Worm (Caenorhabditis elegans) whole organism, young adult: ENCODE data around the gene K02E11.7.

ENCODE experiments used
- B0035.1 ChIP-seq: sonication (generic microtip); optimal IDR thresholded peaks from 2 replicates; lab custom pipeline; 2016; ENCODE audit warnings: missing genetic modification characterization, mild to moderate bottlenecking, missing compliant biosample characterization, missing genotype, missing genetic modification reagents
- C06A6.2 ChIP-seq: fragments of 200-800 bp; sonication (Bioruptor generic); conservative IDR thresholded peaks from 2 replicates; pipeline ENCODE4 v1.3.6; 2022; ENCODE audit warnings: missing genetic modification characterization, missing compliant biosample characterization
- C17E4.6 ChIP-seq: fragments of 200-800 bp; sonication (Bioruptor generic); IDR thresholded peaks from 2 replicates; pipeline ENCODE4 v1.3.6; 2022; ENCODE audit warnings: missing genetic modification reagents, missing genetic modification characterization, missing compliant biosample characterization
- F39B2.1 ChIP-seq: fragments of 200-800 bp; sonication (Bioruptor generic); IDR thresholded peaks from 2 replicates; pipeline ENCODE4 v1.3.6; 2022; ENCODE audit warnings: missing genetic modification reagents, missing genetic modification characterization, missing compliant biosample characterization
- F52B5.7 ChIP-seq: sonication (generic microtip); optimal IDR thresholded peaks from 2 replicates; lab custom pipeline; 2016; ENCODE audit warnings: mild to moderate bottlenecking, missing genetic modification characterization, missing compliant biosample characterization
- F57C9.4 ChIP-seq: sonication (generic microtip); optimal IDR thresholded peaks from 2 replicates; lab custom pipeline; 2017; ENCODE audit warnings: mild to moderate bottlenecking, missing genetic modification characterization, missing compliant biosample characterization
- Y53F4B.3 ChIP-seq: fragments of 200-800 bp; sonication (Bioruptor generic); IDR thresholded peaks from 2 replicates; pipeline ENCODE4 v1.3.6; 2022; ENCODE audit warnings: missing genetic modification reagents, missing genetic modification characterization, missing compliant biosample characterization
- Y79H2A.3 ChIP-seq: fragments of 200-800 bp; sonication (Bioruptor generic); conservative IDR thresholded peaks from 2 replicates; pipeline ENCODE4 v1.3.6; 2022; ENCODE audit warnings: missing genetic modification reagents, missing genetic modification characterization, missing compliant biosample characterization
- akir-1 ChIP-seq: fragments of 200-800 bp; sonication (Bioruptor generic); optimal IDR thresholded peaks from 2 replicates; lab custom pipeline; 2018; ENCODE audit warnings: mild to moderate bottlenecking, missing genetic modification characterization, moderate library complexity, missing compliant biosample characterization
- ama-1 ChIP-seq, 3 experiments: fragments of 150-350 bp in 1 of 3; sonication (generic microtip) in 2 of 3; optimal IDR thresholded peaks; 2 replicates each; lab custom pipeline; 2014 to 2018; ENCODE audit warnings: missing biosample characterization in 2 of 3, missing genetic modification characterization in 2 of 3, missing genetic modification reagents in 2 of 3
- aptf-2 ChIP-seq: fragments of 200-800 bp; sonication (Bioruptor generic); conservative IDR thresholded peaks from 2 replicates; pipeline ENCODE4 v1.3.6; 2022; ENCODE audit warnings: missing genetic modification reagents, missing genetic modification characterization, missing compliant biosample characterization
- atf-7 ChIP-seq: sonication (generic microtip); optimal IDR thresholded peaks from 2 replicates; lab custom pipeline; 2017; ENCODE audit warnings: mild to moderate bottlenecking, missing genetic modification characterization, missing compliant biosample characterization
- athp-1 ChIP-seq: sonication (generic microtip); optimal IDR thresholded peaks from 2 replicates; lab custom pipeline; 2017; ENCODE audit warnings: mild to moderate bottlenecking, missing genetic modification characterization, missing compliant biosample characterization
- attf-5 ChIP-seq: fragments of 200-800 bp; sonication (Bioruptor generic); optimal IDR thresholded peaks from 2 replicates; lab custom pipeline; 2018; ENCODE audit warnings: mild to moderate bottlenecking, missing genetic modification characterization, missing compliant biosample characterization
- cebp-2 ChIP-seq: fragments of 200-800 bp; sonication (Bioruptor generic); IDR thresholded peaks from 2 replicates; pipeline ENCODE4 v1.3.6; 2022; ENCODE audit warnings: missing genetic modification characterization, missing compliant biosample characterization
- chd-7 ChIP-seq: sonication (generic microtip); optimal IDR thresholded peaks from 2 replicates; lab custom pipeline; 2016; ENCODE audit warnings: mild to moderate bottlenecking, missing genetic modification characterization, moderate library complexity, missing compliant biosample characterization
- dpl-1 ChIP-seq: fragments of 150-350 bp; optimal IDR thresholded peaks from 2 replicates; lab custom pipeline; 2014; ENCODE audit warnings: missing biosample characterization, missing genetic modification reagents, missing genetic modification characterization
- egl-18 ChIP-seq: fragments of 200-800 bp; sonication (Bioruptor generic); IDR thresholded peaks from 2 replicates; pipeline ENCODE4 v1.3.6; 2022; ENCODE audit warnings: missing genetic modification reagents, missing genetic modification characterization, missing compliant biosample characterization
- him-1 ChIP-seq: sonication (generic microtip); optimal IDR thresholded peaks from 2 replicates; lab custom pipeline; 2016; ENCODE audit warnings: missing genotype, missing genetic modification reagents, missing genetic modification characterization, missing compliant biosample characterization
- hmg-20 ChIP-seq: fragments of 200-800 bp; sonication (Bioruptor generic); IDR thresholded peaks from 2 replicates; pipeline ENCODE4 v1.3.6; 2022; ENCODE audit warnings: missing genetic modification reagents, missing genetic modification characterization, missing compliant biosample characterization
- hsf-1 ChIP-seq: fragments of 200-800 bp; sonication (Bioruptor generic); IDR thresholded peaks from 2 replicates; pipeline ENCODE4 v1.3.6; 2022; ENCODE audit warnings: missing genetic modification reagents, missing genetic modification characterization, missing compliant biosample characterization
- mes-4 ChIP-seq: sonication (generic microtip); optimal IDR thresholded peaks from 2 replicates; lab custom pipeline; 2016; ENCODE audit warnings: missing genotype, missing genetic modification characterization, missing compliant biosample characterization
- nhr-120 ChIP-seq: fragments of 200-800 bp; sonication (Bioruptor generic); IDR thresholded peaks from 2 replicates; pipeline ENCODE4 v1.3.6; 2022; ENCODE audit warnings: missing genetic modification characterization, missing compliant biosample characterization
- nhr-27 ChIP-seq: fragments of 200-800 bp; sonication (Bioruptor generic); optimal IDR thresholded peaks from 2 replicates; lab custom pipeline; 2018; ENCODE audit warnings: mild to moderate bottlenecking, missing genetic modification characterization, moderate library complexity, missing compliant biosample characterization
- nhr-80 ChIP-seq: sonication (generic microtip); optimal IDR thresholded peaks from 2 replicates; lab custom pipeline; 2016; ENCODE audit warnings: missing genetic modification characterization, missing compliant biosample characterization
- rpc-1 ChIP-seq, 2 experiments: fragments of 150-350 bp in 1 of 2; sonication (generic microtip) in 1 of 2; optimal IDR thresholded peaks; 2 replicates each; lab custom pipeline; 2014 to 2018; ENCODE audit warnings: missing biosample characterization in 1 of 2, missing genetic modification characterization in 1 of 2, missing genetic modification reagents in 1 of 2, missing genotype in 1 of 2
- snpc-4 ChIP-seq, 5 experiments: fragments of 150-350 bp in 1 of 5; sonication (generic microtip) in 4 of 5; optimal IDR thresholded peaks; 2 replicates each; lab custom pipeline; 2014 to 2018; ENCODE audit warnings: missing genetic modification characterization in 5 of 5, missing biosample characterization in 3 of 5, antibody characterized with exemption in 2 of 5, mild to moderate bottlenecking in 2 of 5, missing compliant biosample characterization in 2 of 5, missing genotype in 2 of 5, moderate library complexity in 2 of 5, missing genetic modification reagents in 1 of 5
- sptf-2 ChIP-seq: fragments of 200-800 bp; sonication (Bioruptor generic); optimal IDR thresholded peaks from 2 replicates; lab custom pipeline; 2018; ENCODE audit warnings: mild to moderate bottlenecking, missing genetic modification characterization, missing compliant biosample characterization
- tbp1 ChIP-seq: fragments of 200-800 bp; sonication (Bioruptor generic); optimal IDR thresholded peaks from 2 replicates; lab custom pipeline; 2018; ENCODE audit warnings: mild to moderate bottlenecking, missing genetic modification characterization, missing compliant biosample characterization
- unc-130 ChIP-seq: sonication (generic microtip); optimal IDR thresholded peaks from 2 replicates; lab custom pipeline; 2016; ENCODE audit warnings: missing genetic modification reagents, missing genetic modification characterization, missing compliant biosample characterization
- zfh-2 ChIP-seq: fragments of 200-800 bp; sonication (Bioruptor generic); conservative IDR thresholded peaks from 2 replicates; pipeline ENCODE4 v1.3.6; 2022; ENCODE audit warnings: missing genetic modification reagents, missing genetic modification characterization, missing compliant biosample characterization
- ztf-25 ChIP-seq: fragments of 200-800 bp; sonication (Bioruptor generic); IDR thresholded peaks from 2 replicates; pipeline ENCODE4 v1.3.6; 2022; ENCODE audit warnings: missing genetic modification reagents, missing genetic modification characterization, missing compliant biosample characterization

The K02E11.7 gene

DNA sequence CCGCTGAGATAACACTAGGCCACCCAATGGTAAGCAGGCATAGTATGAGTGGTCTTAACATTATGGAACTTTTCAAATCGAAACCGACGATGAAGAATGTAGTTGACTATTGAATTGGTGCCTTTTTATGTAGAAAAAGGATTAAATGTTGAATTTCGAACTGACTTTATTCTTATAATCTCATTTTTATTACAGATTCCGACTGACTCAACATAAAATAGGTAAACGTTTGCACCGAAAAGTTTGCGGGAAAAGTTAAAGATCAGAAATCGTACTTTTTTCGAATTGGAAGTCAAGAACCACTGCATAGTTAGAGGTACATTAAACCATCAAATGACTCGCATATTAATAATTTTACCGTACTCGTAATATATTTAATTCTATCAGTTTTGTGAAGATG lies at the start of gene K02E11.7:
TSS of gene K02E11.7 (minus strand) at position 101 of the 400 bp plus-strand sequence.
- TF ChIP-seq hmg-20 (GFP tag; lab: Robert Waterston, UW), result no peak
- no peak for TF ChIP-seq chd-7
- TF ChIP-seq snpc-4 (GFP tag; optimal IDR thresholded peaks at IDR 0.05; lab: Kevin White, UChicago), result no peak
- TF ChIP-seq snpc-4 (tag; optimal IDR thresholded peaks at IDR 0.05; lab: Kevin White, UChicago), result no peak
- no peak for TF ChIP-seq nhr-27
- no peak for TF ChIP-seq mes-4 (tag; lab: Kevin White, UChicago)
- TF ChIP-seq C06A6.2 (GFP tag; lab: Robert Waterston, UW), result no peak
- TF ChIP-seq dpl-1 (GFP tag; lab: Kevin White, UChicago), result no peak
- TF ChIP-seq him-1 (tag; lab: Kevin White, UChicago), result no peak
- TF ChIP-seq ztf-25 (GFP tag; lab: Robert Waterston, UW), result no peak
- TF ChIP-seq akir-1 (GFP tag; lab: Kevin White, UChicago), result no peak
- no peak for TF ChIP-seq B0035.1 (tag; lab: Kevin White, UChicago)
- TF ChIP-seq Y79H2A.3 (GFP tag; lab: Robert Waterston, UW), result no peak
- TF ChIP-seq egl-18 (GFP tag; lab: Robert Waterston, UW), result no peak
- TF ChIP-seq tbp1 (GFP tag; lab: Kevin White, UChicago), result no peak

ce11 chrV:14301076-14301475 lies 47.0 kb upstream of the K02E11.7 start, which contains the start of gene F14D7.6:
Gene F14D7.6 (plus strand): TSS chrV:14301413.
- TF ChIP-seq nhr-80 (tag; lab: Kevin White, UChicago) (peak; percentile 21), nhr-120 (no peak)
- TF ChIP-seq, all 124 proteins: peak for 1

- TF ChIP-seq F52B5.7 (tag; lab: Kevin White, UChicago) (no peak), dpl-1 (GFP tag; lab: Kevin White, UChicago) (no peak), F39B2.1 (GFP tag; lab: Robert Waterston, UW) (no peak), chd-7 (no peak), cebp-2 (GFP tag; lab: Robert Waterston, UW) (no peak), C17E4.6 (no peak), hsf-1 (GFP tag; lab: Robert Waterston, UW) (no peak), C06A6.2 (GFP tag; lab: Robert Waterston, UW) (no peak), atf-7 (tag; lab: Kevin White, UChicago) (no peak), F57C9.4 (tag; lab: Kevin White, UChicago) (no peak), Y53F4B.3 (GFP tag; lab: Robert Waterston, UW) (no peak), unc-130 (no peak), aptf-2 (GFP tag; lab: Robert Waterston, UW) (no peak), ama-1 (optimal IDR thresholded peaks at IDR 0.05; lab: Kevin White, UChicago) (no peak), ama-1 (GFP tag; optimal IDR thresholded peaks at IDR 0.05; lab: Kevin White, UChicago) (no peak), sptf-2 (GFP tag; lab: Kevin White, UChicago) (no peak), zfh-2 (no peak)
Measured at ce11 chrV:14299569-14300064, 45.5 kb upstream of the K02E11.7 start, which contains the start of the genes spig-3 and F14D7.12. Gene spig-3 (minus strand): TSS chrV:14299669. Gene F14D7.12 (plus strand): TSS chrV:14300014.

ce11 chrV:14296499-14296898 lies 42.4 kb upstream of the K02E11.7 start, which contains the start of gene F14D7.3:
Gene F14D7.3 (plus strand): TSS chrV:14296799.
- TF ChIP-seq ama-1 (optimal IDR thresholded peaks at IDR 0.05; lab: Kevin White, UChicago) (no peak), ama-1 (GFP tag; optimal IDR thresholded peaks at IDR 0.05; lab: Kevin White, UChicago) (no peak), dpl-1 (GFP tag; lab: Kevin White, UChicago) (no peak), rpc-1 (optimal IDR thresholded peaks at IDR 0.05; lab: Kevin White, UChicago) (no peak), rpc-1 (tag; optimal IDR thresholded peaks at IDR 0.05; lab: Kevin White, UChicago) (no peak), attf-5 (GFP tag; lab: Kevin White, UChicago) (no peak), athp-1 (tag; lab: Kevin White, UChicago) (no peak), nhr-120 (no peak)
